Fruit fly (Drosophila melanogaster): ENCODE data around the gene Msp300.

Msp300 gene

dm6 chr2L:5086905-5087522 lies 13.7 kb upstream of the Msp300 start (continued):
- TF ChIP-seq Tbp (GFP tag; optimal IDR thresholded peaks at IDR 0.05) (no peak), unc-4 (GFP tag; IDR thresholded peaks at IDR 0.05; ENCODE audit: partially characterized antibody) (no peak), luna (GFP tag; optimal IDR thresholded peaks at IDR 0.05) (no peak), gsb-n (tag; optimal IDR thresholded peaks at IDR 0.05) (peak; percentile 72), CG5180 (GFP tag; optimal IDR thresholded peaks at IDR 0.05) (peak; percentile 76), eyg (GFP tag; optimal IDR thresholded peaks at IDR 0.05) (peak; percentile 60), CG1529 (GFP tag; optimal IDR thresholded peaks at IDR 0.05) (peak; percentile 65), Eip74EF (GFP tag; optimal IDR thresholded peaks at IDR 0.05) (peak in 1 of 2 experiments; percentile 87), Elba2 (GFP tag; optimal IDR thresholded peaks at IDR 0.05) (no peak), crol (GFP tag; IDR thresholded peaks at IDR 0.05) (0 out of 2 replicates have a peak, but pooled peaks have one; percentile 29), zfh1 (GFP tag; IDR thresholded peaks at IDR 0.05) (peak; percentile 47; the same call in 1 of the 3 replicates), Fer1 (GFP tag; optimal IDR thresholded peaks at IDR 0.05) (peak; percentile 86), vfl (GFP tag; optimal IDR thresholded peaks at IDR 0.05) (peak; percentile 36), kay (GFP tag; optimal IDR thresholded peaks at IDR 0.05) (peak; percentile 58), her (GFP tag; optimal IDR thresholded peaks at IDR 0.05) (peak; percentile 51), TFAM (GFP tag; optimal IDR thresholded peaks at IDR 0.05) (no peak), sima (GFP tag; optimal IDR thresholded peaks at IDR 0.05) (peak; percentile 26), CG18262 (tag; optimal IDR thresholded peaks at IDR 0.05) (peak; percentile 85), wdn (GFP tag; IDR thresholded peaks at IDR 0.05) (no peak), CG4730 (GFP tag; IDR thresholded peaks at IDR 0.05) (no peak), CG7928 (GFP tag; optimal IDR thresholded peaks at IDR 0.05) (peak; percentile 8), CG10959 (GFP tag; IDR thresholded peaks at IDR 0.05) (peak; percentile 25; the same call in 1 of the 2 replicates), en (GFP tag; optimal IDR thresholded peaks at IDR 0.05) (peak; percentile 54), so (GFP tag; IDR thresholded peaks at IDR 0.05) (0 out of 3 replicates have a peak, but pooled peaks have one; percentile 59), cg (GFP tag; optimal IDR thresholded peaks at IDR 0.05) (no peak), Asciz (GFP tag; optimal IDR thresholded peaks at IDR 0.05) (peak; percentile 88), CG31224 (GFP tag; IDR thresholded peaks at IDR 0.05) (no peak), HLH54F (GFP tag; optimal IDR thresholded peaks at IDR 0.05) (peak; percentile 58), Atf6 (GFP tag; IDR thresholded peaks at IDR 0.05) (peak; percentile 76; the same call in 1 of the 2 replicates), Blimp-1 (GFP tag; optimal IDR thresholded peaks at IDR 0.05) (peak; percentile 75), btn (GFP tag; optimal IDR thresholded peaks at IDR 0.05) (peak; percentile 33), az2 (GFP tag; optimal IDR thresholded peaks at IDR 0.05) (peak; percentile 78), Dip3 (GFP tag; optimal IDR thresholded peaks at IDR 0.05) (peak; percentile 26), sim (GFP tag; IDR thresholded peaks at IDR 0.05) (no peak; the same call in 1 of the 2 replicates), ara (GFP tag; IDR thresholded peaks at IDR 0.05) (peak; percentile 62; the same call in 1 of the 2 replicates), CG7963 (GFP tag; IDR thresholded peaks at IDR 0.05; ENCODE audit: partially characterized antibody) (no peak), CG13624 (GFP tag; optimal IDR thresholded peaks at IDR 0.05) (peak; percentile 60), crc (GFP tag; optimal IDR thresholded peaks at IDR 0.05) (peak; percentile 43), CG13894 (tag; optimal IDR thresholded peaks at IDR 0.05) (peak; percentile 4), pnt (GFP tag; optimal IDR thresholded peaks at IDR 0.05) (peak; percentile 60), fd96Cb (tag; optimal IDR thresholded peaks at IDR 0.05) (peak; percentile 81), Hmx (GFP tag; optimal IDR thresholded peaks at IDR 0.05) (no peak), CG13424 (tag; optimal IDR thresholded peaks at IDR 0.05) (peak; percentile 80), ato (GFP tag; IDR thresholded peaks at IDR 0.05; ENCODE audit: partially characterized antibody) (no peak), CoRest (tag; optimal IDR thresholded peaks at IDR 0.05) (peak; percentile 83), E2f2 (GFP tag; IDR thresholded peaks at IDR 0.05) (peak; percentile 50), CG11456 (GFP tag; IDR thresholded peaks at IDR 0.05) (0 out of 3 replicates have a peak, but pooled peaks have one; percentile 7), CG1602 (GFP tag; optimal IDR thresholded peaks at IDR 0.05) (peak; percentile 54), knrl (GFP tag; IDR thresholded peaks at IDR 0.05; ENCODE audit: partially characterized antibody) (no peak), bab2 (GFP tag; optimal IDR thresholded peaks at IDR 0.05) (peak; percentile 71)

Measured in whole organism, embryonic.